Worm (Caenorhabditis elegans) whole organism, L3 larva: ENCODE data around the gene ztf-28.

Experiments
- ZK546.5 ChIP-seq: sonication (generic microtip); optimal IDR thresholded peaks from 2 replicates; lab custom pipeline; 2017; ENCODE audit warnings: missing biosample characterization, missing genetic modification characterization
- ceh-28 ChIP-seq: fragments of 150-350 bp; optimal IDR thresholded peaks from 2 replicates; lab custom pipeline; 2014; ENCODE audit warnings: missing biosample characterization, missing genetic modification reagents, missing genetic modification characterization
- egl-5 ChIP-seq: fragments of 150-350 bp; optimal IDR thresholded peaks from 2 replicates; lab custom pipeline; 2017; ENCODE audit warnings: missing biosample characterization, missing genetic modification reagents, missing genetic modification characterization, inconsistent platforms
- fkh-10 ChIP-seq: sonication (generic microtip); optimal IDR thresholded peaks from 2 replicates; lab custom pipeline; 2017; ENCODE audit warnings: missing biosample characterization, missing genetic modification reagents, missing genetic modification characterization
- lin-39 ChIP-seq: fragments of 150-350 bp; optimal IDR thresholded peaks from 2 replicates; lab custom pipeline; 2018; ENCODE audit warnings: missing biosample characterization, missing genetic modification reagents, missing genetic modification characterization
- nhr-28 ChIP-seq: fragments of 150-350 bp; optimal IDR thresholded peaks from 2 replicates; lab custom pipeline; 2014; ENCODE audit warnings: missing biosample characterization, missing genetic modification characterization
- sea-2 ChIP-seq: fragments of 150-350 bp; sonication (generic microtip); optimal IDR thresholded peaks from 4 replicates; lab custom pipeline; 2014; ENCODE audit warnings: missing biosample characterization, missing genetic modification reagents, missing genetic modification characterization
- tbx-2 ChIP-seq: sonication (generic microtip); optimal IDR thresholded peaks from 2 replicates; lab custom pipeline; 2016; ENCODE audit warnings: mild to moderate bottlenecking, missing genetic modification characterization, missing compliant biosample characterization
- unc-39 ChIP-seq: sonication (generic microtip); optimal IDR thresholded peaks from 4 replicates; lab custom pipeline; 2017; ENCODE audit warnings: missing biosample characterization, missing genetic modification characterization
- unc-62 ChIP-seq: fragments of 150-350 bp; sonication (generic microtip); optimal IDR thresholded peaks from 4 replicates; lab custom pipeline; 2014; ENCODE audit warnings: missing biosample characterization, missing genetic modification reagents, missing genetic modification characterization

- TF ChIP-seq sea-2 (GFP tag; lab: Kevin White, UChicago) (no peak), tbx-2 (tag; lab: Kevin White, UChicago) (no peak), fkh-10 (GFP tag; lab: Kevin White, UChicago) (no peak), unc-62 (GFP tag; lab: Kevin White, UChicago) (no peak), lin-39 (tag; lab: Kevin White, UChicago) (no peak), ZK546.5 (tag; lab: Kevin White, UChicago) (no peak), unc-39 (tag; lab: Kevin White, UChicago) (no peak), egl-5 (tag; lab: Kevin White, UChicago) (peak; percentile 1), ceh-28 (no peak), nhr-28 (tag; lab: Kevin White, UChicago) (no peak)
Measured at ce11 chrV:2081894-2082293, 8.6 kb upstream of the ztf-28 start.
